Fruit fly (Drosophila melanogaster) Kc167 (cell line): Measurements from ENCODE around the gene Rab3GAP1.

ENCODE experiments used
- h ChIP-seq: fragments of >200 bp; optimal IDR thresholded peaks from 3 replicates; lab custom pipeline; 2018; ENCODE audit warnings: missing external identifiers
- ttk ChIP-seq: sonication (Bioruptor generic); optimal IDR thresholded peaks from 2 replicates; lab custom pipeline; 2017; ENCODE audit warnings: missing external identifiers

dm6 chr2L:1645328-1645727 is 34.4 kb upstream of the Rab3GAP1 start:
- no peak for TF ChIP-seq h (lab: Kevin White, UChicago)
- no peak for TF ChIP-seq ttk (lab: Kevin White, UChicago)
